Worm (Caenorhabditis elegans) whole organism, L1 larva: Measurements from ENCODE around the gene mat-2.

Source experiments
- C16A3.4 ChIP-seq: fragments of 150-350 bp; optimal IDR thresholded peaks from 2 replicates; lab custom pipeline; 2014; ENCODE audit warnings: missing biosample characterization, missing genetic modification characterization
- C34B4.2 ChIP-seq: sonication (generic microtip); optimal IDR thresholded peaks from 2 replicates; lab custom pipeline; 2017; ENCODE audit warnings: mild to moderate bottlenecking, missing genetic modification characterization, missing compliant biosample characterization
- Y116A8C.19 ChIP-seq: sonication (generic microtip); optimal IDR thresholded peaks from 2 replicates; lab custom pipeline; 2016; ENCODE audit warnings: missing compliant biosample characterization, missing genetic modification characterization, borderline replicate concordance
- aha-1 ChIP-seq: fragments of 150-350 bp; optimal IDR thresholded peaks from 2 replicates; lab custom pipeline; 2014; ENCODE audit warnings: missing biosample characterization, missing genetic modification characterization
- alr-1 ChIP-seq: fragments of 200-800 bp; sonication (Bioruptor generic); optimal IDR thresholded peaks from 2 replicates; lab custom pipeline; 2018; ENCODE audit warnings: borderline replicate concordance, mild to moderate bottlenecking, missing genetic modification characterization, missing compliant biosample characterization
- aly-2 ChIP-seq: fragments of 150-350 bp; optimal IDR thresholded peaks from 2 replicates; lab custom pipeline; 2014; ENCODE audit warnings: missing biosample characterization, missing genetic modification characterization
- ceh-8 ChIP-seq: fragments of 200-800 bp; sonication (Bioruptor generic); optimal IDR thresholded peaks from 2 replicates; lab custom pipeline; 2018; ENCODE audit warnings: mild to moderate bottlenecking, missing genetic modification characterization, moderate library complexity, missing compliant biosample characterization
- ceh-90 ChIP-seq: sonication (generic microtip); optimal IDR thresholded peaks from 2 replicates; lab custom pipeline; 2016; ENCODE audit warnings: missing genetic modification characterization, missing compliant biosample characterization
- dsc-1 ChIP-seq: sonication (generic microtip); optimal IDR thresholded peaks from 2 replicates; lab custom pipeline; 2016; ENCODE audit warnings: mild to moderate bottlenecking, missing genetic modification characterization, missing compliant biosample characterization
- egl-13 ChIP-seq: sonication (generic microtip); optimal IDR thresholded peaks from 2 replicates; lab custom pipeline; 2016; ENCODE audit warnings: missing genotype, missing genetic modification reagents, missing genetic modification characterization, missing compliant biosample characterization
- elt-2 ChIP-seq: sonication (generic microtip); optimal IDR thresholded peaks from 2 replicates; lab custom pipeline; 2016; ENCODE audit warnings: missing genetic modification characterization, mild to moderate bottlenecking, inconsistent platforms, missing compliant biosample characterization, missing genetic modification reagents
- ets-5 ChIP-seq: fragments of 200-800 bp; sonication (Bioruptor generic); IDR thresholded peaks from 2 replicates; pipeline ENCODE4 v1.3.6; 2022; ENCODE audit warnings: missing genetic modification characterization, missing compliant biosample characterization
- fkh-10 ChIP-seq: sonication (generic microtip); optimal IDR thresholded peaks from 2 replicates; lab custom pipeline; 2017; ENCODE audit warnings: missing biosample characterization, missing genetic modification reagents, missing genetic modification characterization
- grh-1 ChIP-seq: fragments of 200-800 bp; sonication (Bioruptor generic); IDR thresholded peaks from 2 replicates; pipeline ENCODE4 v1.3.6; 2022; ENCODE audit warnings: missing genetic modification reagents, missing genetic modification characterization, missing compliant biosample characterization
- hpl-2 ChIP-seq: fragments of 150-350 bp; optimal IDR thresholded peaks from 2 replicates; lab custom pipeline; 2014; ENCODE audit warnings: missing biosample characterization, missing genetic modification reagents, missing genetic modification characterization
- lin-35 ChIP-seq, 2 experiments: fragments of 150-350 bp; optimal IDR thresholded peaks; 2 replicates each; lab custom pipeline; 2014; ENCODE audit warnings: missing biosample characterization in 2 of 2, missing genetic modification characterization in 2 of 2, missing genetic modification reagents in 2 of 2
- nhr-11 ChIP-seq: fragments of 150-350 bp; optimal IDR thresholded peaks from 2 replicates; lab custom pipeline; 2014; ENCODE audit warnings: missing biosample characterization, missing genetic modification characterization
- nhr-237 ChIP-seq: fragments of 150-350 bp; optimal IDR thresholded peaks from 2 replicates; lab custom pipeline; 2014; ENCODE audit warnings: missing biosample characterization, missing genetic modification characterization
- nhr-47 ChIP-seq: sonication (generic microtip); optimal IDR thresholded peaks from 2 replicates; lab custom pipeline; 2016; ENCODE audit warnings: mild to moderate bottlenecking, missing genetic modification characterization, moderate library complexity, missing compliant biosample characterization
- nhr-90 ChIP-seq: sonication (generic microtip); optimal IDR thresholded peaks from 2 replicates; lab custom pipeline; 2016; ENCODE audit warnings: mild to moderate bottlenecking, missing genetic modification characterization, missing compliant biosample characterization; ENCODE audit not compliant: poor library complexity
- pag-3 ChIP-seq: sonication (generic microtip); optimal IDR thresholded peaks from 2 replicates; lab custom pipeline; 2017; ENCODE audit warnings: missing genetic modification characterization, mild to moderate bottlenecking, missing compliant biosample characterization, antibody characterized with exemption, borderline replicate concordance; ENCODE audit not compliant: insufficient read depth
- snpc-4 ChIP-seq: fragments of 150-350 bp; optimal IDR thresholded peaks from 2 replicates; lab custom pipeline; 2014; ENCODE audit warnings: missing biosample characterization, missing genetic modification characterization
- snu-23 ChIP-seq: sonication (generic microtip); optimal IDR thresholded peaks from 2 replicates; lab custom pipeline; 2016; ENCODE audit warnings: missing genetic modification characterization, missing compliant biosample characterization
- sup-37 ChIP-seq: fragments of 200-800 bp; sonication (Bioruptor generic); optimal IDR thresholded peaks from 2 replicates; lab custom pipeline; 2018; ENCODE audit warnings: mild to moderate bottlenecking, missing genetic modification characterization, missing compliant biosample characterization
- swsn-7 ChIP-seq: sonication (generic microtip); optimal IDR thresholded peaks from 2 replicates; lab custom pipeline; 2016; ENCODE audit warnings: missing genetic modification characterization, missing compliant biosample characterization
- tbx-2 ChIP-seq: sonication (generic microtip); optimal IDR thresholded peaks from 2 replicates; lab custom pipeline; 2016; ENCODE audit warnings: missing genetic modification characterization, missing compliant biosample characterization
- unc-30 ChIP-seq: sonication (generic microtip); optimal IDR thresholded peaks from 2 replicates; lab custom pipeline; 2017; ENCODE audit warnings: missing biosample characterization, missing genetic modification characterization
- unc-98 ChIP-seq: fragments of 200-800 bp; sonication (Bioruptor generic); IDR thresholded peaks from 2 replicates; pipeline ENCODE4 v1.3.6; 2022; ENCODE audit warnings: missing genetic modification characterization, missing compliant biosample characterization
- xbp-1 ChIP-seq: sonication (generic microtip); optimal IDR thresholded peaks from 2 replicates; lab custom pipeline; 2016; ENCODE audit warnings: missing genetic modification characterization, missing compliant biosample characterization
- zag-1 ChIP-seq: fragments of 150-350 bp; optimal IDR thresholded peaks from 2 replicates; lab custom pipeline; 2014; ENCODE audit warnings: missing biosample characterization, missing genetic modification characterization
- zip-4 ChIP-seq: fragments of 200-800 bp; sonication (Bioruptor generic); optimal IDR thresholded peaks from 2 replicates; lab custom pipeline; 2018; ENCODE audit warnings: mild to moderate bottlenecking, missing genetic modification characterization, moderate library complexity, missing compliant biosample characterization
- ztf-4 ChIP-seq: fragments of 150-350 bp; optimal IDR thresholded peaks from 2 replicates; lab custom pipeline; 2014; ENCODE audit warnings: missing biosample characterization, missing genetic modification characterization

mat-2 gene

DNA sequence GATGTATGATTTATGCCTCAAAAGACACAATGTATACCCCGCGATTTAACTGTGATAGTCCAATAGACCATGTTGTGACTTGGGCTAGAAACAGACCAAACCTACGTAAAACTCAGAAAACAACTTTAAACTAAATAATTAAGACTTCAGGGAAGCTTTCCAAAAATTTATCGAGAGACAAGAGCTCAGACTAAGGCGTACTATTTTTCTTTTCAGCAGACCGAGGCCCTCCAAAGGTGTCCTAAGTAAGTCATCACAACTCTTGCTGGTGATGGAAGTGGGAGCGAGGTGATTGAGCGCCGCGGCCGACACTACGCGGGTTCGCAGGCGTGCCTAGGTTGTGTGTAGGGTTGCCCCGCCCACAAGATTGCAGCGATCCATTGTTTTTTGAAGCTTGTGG, 54.5 kb downstream of the mat-2 start (continued):
- TF ChIP-seq grh-1 (GFP tag; lab: Robert Waterston, UW) (peak; percentile 77), egl-13 (tag; lab: Kevin White, UChicago) (peak; percentile 50), unc-30 (no peak), ceh-8 (GFP tag; lab: Kevin White, UChicago) (no peak), ceh-90 (tag; lab: Kevin White, UChicago) (no peak), Y116A8C.19 (tag; lab: Kevin White, UChicago) (no peak), ets-5 (no peak), snu-23 (peak; percentile 84), C34B4.2 (tag; lab: Kevin White, UChicago) (no peak), elt-2 (tag; lab: Kevin White, UChicago) (peak; percentile 54), dsc-1 (tag; lab: Kevin White, UChicago) (peak; percentile 90), snpc-4 (peak; percentile 99), aly-2 (peak; percentile 58), alr-1 (tag; lab: Kevin White, UChicago) (no peak), zip-4 (GFP tag; lab: Kevin White, UChicago) (peak; percentile 57), unc-98 (GFP tag; lab: Robert Waterston, UW) (peak; percentile 47; the same call in 1 of the 2 replicates), nhr-90 (tag; lab: Kevin White, UChicago) (peak; percentile 92), hpl-2 (GFP tag; lab: Kevin White, UChicago) (no peak), fkh-10 (GFP tag; lab: Kevin White, UChicago) (no peak), lin-35 (GFP tag; optimal IDR thresholded peaks at IDR 0.05; lab: Kevin White, UChicago) (peak; percentile 34 to 59), nhr-237 (tag; lab: Kevin White, UChicago) (no peak), aha-1 (tag; lab: Kevin White, UChicago) (no peak), ztf-4 (tag; lab: Kevin White, UChicago) (no peak), nhr-47 (tag; lab: Kevin White, UChicago) (peak; percentile 89), swsn-7 (tag; lab: Kevin White, UChicago) (peak; percentile 85), nhr-11 (tag; lab: Kevin White, UChicago) (no peak), zag-1 (tag; lab: Kevin White, UChicago) (no peak), sup-37 (GFP tag; lab: Kevin White, UChicago) (peak; percentile 80), tbx-2 (tag; lab: Kevin White, UChicago) (peak; percentile 60), C16A3.4 (tag; lab: Kevin White, UChicago) (peak; percentile 26), pag-3 (tag; lab: Kevin White, UChicago) (no peak), xbp-1 (tag; lab: Kevin White, UChicago) (peak; percentile 72)
